Worm (Caenorhabditis elegans) whole organism, dauer: Measurements from ENCODE around the gene mdt-28.
"Not testable (repeated sequence)": the region's sequence is repeated elsewhere in the genome, so short reads cannot be mapped to it uniquely, and the experiment has no call there.

Experiments
- unc-62 ChIP-seq: sonication (generic microtip); optimal IDR thresholded peaks from 2 replicates; lab custom pipeline; 2017; ENCODE audit warnings: missing biosample characterization, missing genetic modification reagents, missing genetic modification characterization

mdt-28 gene

DNA sequence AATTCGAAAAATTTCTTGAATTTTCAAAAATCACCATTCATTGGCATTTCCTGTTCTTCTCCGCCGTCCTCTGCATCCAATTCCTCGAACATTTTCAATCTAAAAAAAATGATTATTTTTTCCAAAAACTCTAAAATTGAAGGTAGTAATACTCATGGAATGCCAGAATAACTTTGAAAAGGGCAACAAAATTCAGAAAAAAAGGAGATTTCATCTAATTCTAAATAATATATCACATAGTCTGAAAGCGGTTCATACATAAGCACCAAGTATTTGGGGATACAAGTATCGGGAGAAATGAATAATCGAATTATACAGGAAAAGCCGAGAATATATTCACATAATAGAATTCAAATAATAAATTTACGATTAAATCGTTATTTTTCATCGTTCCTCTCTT, at the start of gene mdt-28:
Gene mdt-28 (minus strand): TSS at position 101 of the 400 bp plus-strand sequence.
- TF ChIP-seq unc-62 (GFP tag; lab: Kevin White, UChicago), result no peak

- TF ChIP-seq unc-62 (GFP tag; lab: Kevin White, UChicago), result no peak
These were observed 46.3 kb upstream of the mdt-28 start, which contains the start of gene C55A1.1 for ce11 chrV:15621518-15621917. Gene C55A1.1, plus strand, starts transcription at chrV:15621818.

DNA sequence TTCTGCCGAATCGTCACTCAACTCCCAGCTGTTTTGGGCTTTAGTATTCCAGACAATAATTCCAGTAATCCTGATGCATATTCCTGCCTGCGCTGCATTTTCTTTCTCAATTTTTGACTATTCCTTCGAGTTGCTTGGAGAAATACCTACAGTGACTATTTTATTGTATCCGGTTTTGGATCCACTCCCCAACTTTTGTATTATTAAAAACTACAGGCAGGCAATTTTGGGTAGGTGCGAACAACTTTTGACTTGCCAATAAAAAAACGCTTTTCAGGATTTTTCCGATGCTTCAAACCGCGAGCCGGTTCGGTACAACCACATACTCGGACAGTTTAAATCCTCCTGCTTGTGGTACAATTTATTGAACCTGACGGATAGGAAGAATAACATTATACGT, 39.3 kb upstream of the mdt-28 start:
- TF ChIP-seq unc-62 (GFP tag; lab: Kevin White, UChicago), result no peak

- TF ChIP-seq unc-62 (GFP tag; lab: Kevin White, UChicago), result no peak
These were observed 37.7 kb upstream of the mdt-28 start, which contains the start of gene str-263 for ce11 chrV:15612886-15613285. Gene str-263, plus strand, starts transcription at chrV:15613186.

- TF ChIP-seq unc-62 (GFP tag; lab: Kevin White, UChicago), result no peak
These were observed 35.2 kb upstream of the mdt-28 start, which contains the start of the genes fbxa-153 and str-12 for ce11 chrV:15610350-15610940. Gene fbxa-153, minus strand, starts transcription at chrV:15610384. Gene str-12, plus strand, starts transcription at chrV:15610890.

- no peak for TF ChIP-seq unc-62 (GFP tag; lab: Kevin White, UChicago)
These were observed 29.8 kb upstream of the mdt-28 start, which contains the start of gene fbxa-154 for ce11 chrV:15605045-15605444. Gene fbxa-154, minus strand, starts transcription at chrV:15605145.

DNA sequence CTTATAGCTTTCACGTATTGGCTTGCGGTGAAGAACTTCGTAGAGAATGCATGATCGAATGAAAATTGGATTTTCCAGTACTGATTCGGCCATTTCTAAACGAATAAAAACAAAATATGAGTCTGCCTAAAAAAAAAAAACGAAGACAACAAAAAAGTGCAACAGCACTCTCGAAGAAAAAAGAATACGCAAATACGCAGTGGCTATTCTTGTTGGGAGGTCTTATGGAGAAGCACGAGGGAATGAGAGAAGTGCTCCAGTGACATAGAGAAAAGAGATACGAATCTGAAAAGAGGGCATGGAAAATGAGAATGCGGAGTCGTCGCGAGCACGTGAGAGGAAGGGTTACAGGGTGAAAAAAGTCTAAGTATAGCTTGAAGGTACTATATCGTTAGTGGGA, 27.0 kb upstream of the mdt-28 start, which contains the start of gene fbxa-152:
Gene fbxa-152 (minus strand): TSS at position 101 of the 400 bp plus-strand sequence.
- TF ChIP-seq unc-62 (GFP tag; lab: Kevin White, UChicago), result no peak

DNA sequence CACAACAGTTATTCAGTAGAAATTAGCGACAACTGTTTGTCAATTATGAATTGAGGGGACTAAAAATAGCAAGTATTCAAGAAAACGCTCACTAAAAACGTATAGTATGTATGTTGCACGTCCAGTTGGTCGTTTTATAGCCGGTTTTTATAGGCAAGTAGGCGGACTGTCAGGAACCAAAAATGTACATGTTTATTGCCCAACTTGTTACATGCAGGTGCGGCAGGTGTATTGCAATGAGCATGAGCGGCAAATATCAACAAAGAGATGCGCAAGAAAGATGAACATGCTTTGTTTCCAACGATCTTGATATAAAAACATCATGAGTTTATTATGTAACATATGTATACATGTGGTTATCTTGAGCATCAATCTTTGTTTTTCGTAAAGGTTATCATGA, 24.6 kb upstream of the mdt-28 start, which contains the start of gene B0391.14:
Gene B0391.14 (minus strand): TSS at position 101 of the 400 bp plus-strand sequence.
- not testable (repeated sequence) for TF ChIP-seq unc-62 (GFP tag; lab: Kevin White, UChicago)

ce11 chrV:15594573-15594972, 19.4 kb upstream of the mdt-28 start, which contains the start of gene fbxa-139:
Gene fbxa-139, minus strand, starts transcription at chrV:15594673.
- TF ChIP-seq unc-62 (GFP tag; lab: Kevin White, UChicago), result no peak

- not testable (repeated sequence) for TF ChIP-seq unc-62 (GFP tag; lab: Kevin White, UChicago)
These were observed 15.0 kb upstream of the mdt-28 start, which contains the start of gene F28F8.7 for ce11 chrV:15590183-15590667. Gene F28F8.7, minus strand, starts transcription at chrV:15590617.

DNA sequence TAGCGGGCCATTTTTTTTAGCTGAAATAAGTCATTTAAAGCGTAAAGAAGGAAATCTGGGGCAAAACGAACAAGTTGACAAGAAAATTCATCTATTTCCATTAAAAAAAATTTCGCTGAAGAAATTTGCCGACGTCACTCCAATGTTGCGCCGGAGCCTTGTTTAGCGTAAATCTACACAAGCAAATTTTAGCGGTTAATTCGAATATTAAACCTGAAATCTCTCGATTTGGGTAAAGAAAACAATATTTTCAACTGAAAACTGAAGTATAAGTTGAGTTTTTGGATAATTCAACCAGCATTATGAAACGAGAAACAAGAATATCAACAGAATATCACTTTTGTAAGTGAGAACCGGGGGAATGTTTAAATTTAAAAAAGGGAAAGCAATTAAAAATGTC, 3.2 kb upstream of the mdt-28 start, which contains the start of gene F28F8.9:
Gene F28F8.9 (minus strand): TSS at position 288 of the 400 bp plus-strand sequence.
- TF ChIP-seq unc-62 (GFP tag; lab: Kevin White, UChicago), result no peak

DNA sequence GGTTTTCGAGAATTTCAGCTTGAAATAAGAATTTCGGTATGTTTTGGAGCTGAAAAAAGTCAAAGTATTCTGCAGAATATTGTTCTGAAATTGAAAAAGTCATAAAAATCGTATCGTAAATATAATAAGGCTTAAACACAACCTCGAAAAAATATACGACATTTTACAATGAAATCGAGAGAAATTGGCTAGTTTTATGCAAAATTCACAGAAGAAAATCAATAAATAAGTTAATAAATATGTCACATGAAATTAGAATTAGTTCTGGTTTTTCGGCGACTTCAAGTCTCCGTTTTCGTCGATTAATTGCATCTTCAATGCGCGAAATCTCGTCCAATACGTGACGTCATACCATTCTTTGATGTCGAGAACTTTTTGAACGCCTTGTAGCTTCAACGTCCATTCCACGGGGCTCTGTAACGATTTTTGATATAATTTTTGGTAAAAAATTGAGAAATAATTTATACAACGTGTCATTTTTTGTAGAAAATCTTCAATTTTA, 2.2 kb upstream of the mdt-28 start, which contains the start of gene atx-3:
Gene atx-3 (minus strand): TSS at position 51 of the 502 bp plus-strand sequence.
- TF ChIP-seq unc-62 (GFP tag; lab: Kevin White, UChicago), result no peak

DNA sequence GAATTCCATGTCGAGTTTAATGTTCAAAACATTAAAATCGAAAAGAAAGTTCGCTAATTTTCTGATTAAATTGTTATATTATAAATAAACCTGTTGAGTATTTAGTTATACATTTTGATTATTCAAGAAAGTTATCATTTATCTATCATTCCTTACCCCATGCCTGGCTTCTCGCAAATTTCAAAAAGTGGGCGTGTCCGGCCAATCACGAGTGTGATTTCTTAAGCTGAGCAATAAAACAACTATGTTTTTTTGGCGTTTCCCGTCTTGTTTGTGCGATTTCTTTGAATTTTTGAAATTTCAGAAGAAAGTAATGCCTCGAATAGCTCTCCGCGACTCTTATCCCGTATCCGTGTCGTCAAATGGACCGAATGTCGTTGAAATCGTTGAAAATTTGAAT, 2.6 kb downstream of the mdt-28 start, which contains the start of gene fbxa-94:
Gene fbxa-94 (plus strand): TSS at position 301 of the 400 bp plus-strand sequence.
- TF ChIP-seq unc-62 (GFP tag; lab: Kevin White, UChicago), result no peak

ce11 chrV:15571006-15571526, 4.1 kb downstream of the mdt-28 start, which contains the start of gene fbxa-95:
Gene fbxa-95, plus strand, starts transcription at chrV:15571476.
- TF ChIP-seq unc-62 (GFP tag; lab: Kevin White, UChicago), result no peak

- no peak for TF ChIP-seq unc-62 (GFP tag; lab: Kevin White, UChicago)
These were observed 5.3 kb downstream of the mdt-28 start, which contains the start of gene lsm-5 for ce11 chrV:15569702-15570430. Gene lsm-5, plus strand, starts transcription at chrV:15570380.
